Worm (Caenorhabditis elegans) whole organism, early embryonic: ENCODE results near the gene H06I04.6.

ENCODE experiments used
- pes-1 ChIP-seq: fragments of 200-800 bp; sonication (Bioruptor generic); IDR thresholded peaks from 2 replicates; pipeline ENCODE4 v1.3.6; 2022; ENCODE audit warnings: missing genetic modification reagents, missing genetic modification characterization, missing compliant biosample characterization
- tbx-37 ChIP-seq: fragments of 200-800 bp; sonication (Bioruptor generic); conservative IDR thresholded peaks from 2 replicates; pipeline ENCODE4 v1.3.6; 2022; ENCODE audit warnings: missing genetic modification reagents, missing genetic modification characterization, missing compliant biosample characterization

The H06I04.6 gene

ce11 chrIII:3011644-3012043, 52.5 kb downstream of the H06I04.6 start:
- TF ChIP-seq pes-1 (GFP tag; lab: Robert Waterston, UW) (peak; percentile 11; the same call in 1 of the 2 replicates), tbx-37 (GFP tag; lab: Robert Waterston, UW) (0 out of 2 replicates have a peak, but pooled peaks have one; percentile 4)
